Worm (Caenorhabditis elegans) whole organism, L4/young adult: ENCODE data around the gene lpr-4.

Experiments
- W03F9.2 ChIP-seq: fragments of 150-350 bp; optimal IDR thresholded peaks from 2 replicates; lab custom pipeline; 2014; ENCODE audit warnings: missing biosample characterization, missing genetic modification characterization
- dao-5 ChIP-seq: sonication (generic microtip); optimal IDR thresholded peaks from 2 replicates; lab custom pipeline; 2016; ENCODE audit warnings: missing genotype, missing genetic modification characterization, moderate library complexity, missing compliant biosample characterization
- him-1 ChIP-seq: sonication (generic microtip); optimal IDR thresholded peaks from 2 replicates; lab custom pipeline; 2016; ENCODE audit warnings: missing genotype, missing genetic modification reagents, missing genetic modification characterization, missing compliant biosample characterization

DNA sequence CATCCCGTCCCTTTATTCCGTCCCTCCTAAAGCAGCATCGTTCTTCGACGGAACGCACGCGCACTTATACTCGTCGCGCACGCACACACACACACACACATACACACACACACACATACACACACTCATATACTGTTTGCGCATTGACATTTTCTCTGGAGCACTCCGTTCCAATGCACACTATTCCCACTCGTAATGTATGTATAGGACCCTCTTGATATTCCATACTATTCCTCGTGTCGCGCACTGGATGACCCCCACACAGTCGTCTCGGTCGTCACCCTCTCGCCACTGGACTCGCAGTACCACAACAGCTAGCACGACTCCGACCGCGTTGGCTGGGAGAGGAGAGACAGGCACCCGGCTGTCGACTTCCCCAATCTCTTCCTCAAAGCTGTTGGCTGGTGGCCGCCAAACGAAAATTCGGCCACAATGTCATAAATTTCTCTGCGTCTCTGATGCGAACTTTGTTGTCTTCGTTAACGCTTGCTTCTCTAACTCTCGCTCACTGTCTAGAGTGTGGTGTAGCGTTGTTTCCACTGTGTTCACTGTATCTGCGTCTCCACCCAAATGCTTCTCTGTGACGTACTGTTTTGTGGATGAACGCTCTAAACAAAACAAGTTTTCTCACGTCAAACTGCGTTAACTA lies 33.8 kb upstream of the lpr-4 start:
- TF ChIP-seq W03F9.2 (peak; percentile 54), him-1 (peak; percentile 97), dao-5 (peak; percentile 1)
